Worm (Caenorhabditis elegans): ENCODE data around the gene ttr-33.

ce11 chrV:7864663-7865062, 27.0 kb upstream of the ttr-33 start, which contains the start of gene C37C3.11:
- TF ChIP-seq unc-62 (GFP tag; optimal IDR thresholded peaks at IDR 0.05) (no peak), snpc-4 (tag; optimal IDR thresholded peaks at IDR 0.05) (no peak), elt-3 (tag; optimal IDR thresholded peaks at IDR 0.05) (no peak), unc-39 (tag; optimal IDR thresholded peaks at IDR 0.05) (no peak)

Measured in whole organism, L2 larva.